Fruit fly (Drosophila melanogaster) whole organism, embryonic: ENCODE results near the gene Alg9.

Experiments used
- CG31224 ChIP-seq: fragments of 200-800 bp; sonication (Bioruptor generic); IDR thresholded peaks from 2 replicates; pipeline ENCODE4 v1.3.6; 2022; ENCODE audit warnings: missing biosample characterization, missing genetic modification characterization
- CG6272 ChIP-seq: fragments of 200-800 bp; sonication (Bioruptor generic); IDR thresholded peaks from 2 replicates; pipeline ENCODE4 v1.3.6; 2022; ENCODE audit warnings: missing biosample characterization, missing genetic modification characterization
- Dek ChIP-seq: fragments of 200-800 bp; sonication (Bioruptor generic); optimal IDR thresholded peaks from 3 replicates; lab custom pipeline; 2019; ENCODE audit warnings: missing biosample characterization, mild to moderate bottlenecking, missing genetic modification characterization, moderate library complexity
- Hand ChIP-seq: fragments of 200-800 bp; sonication (Bioruptor generic); optimal IDR thresholded peaks from 2 replicates; lab custom pipeline; 2017; ENCODE audit warnings: mild to moderate bottlenecking, missing biosample characterization, missing genetic modification reagents, missing genetic modification characterization
- Hmx ChIP-seq: fragments of 200-800 bp; sonication (Bioruptor generic); optimal IDR thresholded peaks from 2 replicates; lab custom pipeline; 2016; ENCODE audit warnings: missing biosample characterization, missing genetic modification characterization
- grn ChIP-seq: fragments of 200-800 bp; sonication (Bioruptor generic); optimal IDR thresholded peaks from 3 replicates; lab custom pipeline; 2017; ENCODE audit warnings: missing biosample characterization, missing genetic modification characterization
- pho ChIP-seq: fragments of 200-800 bp; sonication (Bioruptor generic); optimal IDR thresholded peaks from 2 replicates; lab custom pipeline; 2016; ENCODE audit warnings: missing biosample characterization, missing genetic modification characterization
- twi ChIP-seq: fragments of 200-800 bp; optimal IDR thresholded peaks from 2 replicates; lab custom pipeline; 2019; ENCODE audit warnings: missing biosample characterization, mild to moderate bottlenecking, missing genetic modification characterization, moderate library complexity

DNA sequence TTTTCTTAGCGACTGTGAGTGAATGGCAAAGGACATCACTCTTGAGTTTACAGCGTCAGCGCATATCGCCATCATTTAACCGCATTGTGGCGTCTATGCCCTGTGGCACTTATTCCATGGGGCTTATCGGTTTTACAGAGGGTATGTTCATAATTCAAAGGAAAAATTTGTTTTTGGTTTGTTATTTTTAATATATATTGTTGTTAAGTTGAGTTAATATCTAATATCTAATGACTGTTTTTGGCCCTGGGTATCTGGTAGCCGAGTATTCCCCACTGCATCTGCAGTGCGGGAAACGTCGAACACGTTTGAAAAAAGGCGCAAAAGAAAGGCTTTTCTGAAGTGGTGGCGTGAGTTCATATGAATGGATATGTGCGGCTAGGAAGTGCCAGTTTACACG is 42.9 kb upstream of the Alg9 start:
- TF ChIP-seq CG31224 (0 out of 2 replicates have a peak, but pooled peaks have one; percentile 33), Hand (GFP tag; lab: Kevin White, UChicago) (no peak), Hmx (no peak), pho (GFP tag; lab: Kevin White, UChicago) (no peak), grn (no peak), CG6272 (peak; percentile 64), Dek (tag; lab: Kevin White, UChicago) (no peak), twi (peak; percentile 79)
